Worm (Caenorhabditis elegans) whole organism, young adult: ENCODE results near the gene rcan-1.

ENCODE experiments used
- B0019.2 ChIP-seq: fragments of 200-800 bp; sonication (Bioruptor generic); conservative IDR thresholded peaks from 2 replicates; pipeline ENCODE4 v1.3.6; 2022; ENCODE audit warnings: missing genetic modification reagents, missing genetic modification characterization, missing compliant biosample characterization
- B0336.3 ChIP-seq: fragments of 200-800 bp; sonication (Bioruptor generic); IDR thresholded peaks from 2 replicates; pipeline ENCODE4 v1.3.6; 2022; ENCODE audit warnings: missing genetic modification characterization, missing compliant biosample characterization
- C06A6.2 ChIP-seq: fragments of 200-800 bp; sonication (Bioruptor generic); conservative IDR thresholded peaks from 2 replicates; pipeline ENCODE4 v1.3.6; 2022; ENCODE audit warnings: missing genetic modification characterization, missing compliant biosample characterization
- C17E4.6 ChIP-seq: fragments of 200-800 bp; sonication (Bioruptor generic); IDR thresholded peaks from 2 replicates; pipeline ENCODE4 v1.3.6; 2022; ENCODE audit warnings: missing genetic modification reagents, missing genetic modification characterization, missing compliant biosample characterization
- D2030.7 ChIP-seq: fragments of 200-800 bp; sonication (Bioruptor generic); IDR thresholded peaks from 2 replicates; pipeline ENCODE4 v1.3.6; 2022; ENCODE audit warnings: missing genetic modification reagents, missing genetic modification characterization, missing compliant biosample characterization
- F10E7.11 ChIP-seq: sonication (generic microtip); optimal IDR thresholded peaks from 2 replicates; lab custom pipeline; 2017; ENCODE audit warnings: mild to moderate bottlenecking, missing genetic modification characterization, moderate library complexity, missing compliant biosample characterization
- F22D6.2 ChIP-seq: sonication (generic microtip); optimal IDR thresholded peaks from 2 replicates; lab custom pipeline; 2016; ENCODE audit warnings: mild to moderate bottlenecking, missing genetic modification characterization, missing compliant biosample characterization
- F52B5.7 ChIP-seq: sonication (generic microtip); optimal IDR thresholded peaks from 2 replicates; lab custom pipeline; 2016; ENCODE audit warnings: mild to moderate bottlenecking, missing genetic modification characterization, missing compliant biosample characterization
- F55B11.4 ChIP-seq: sonication (generic microtip); optimal IDR thresholded peaks from 2 replicates; lab custom pipeline; 2016; ENCODE audit warnings: missing compliant biosample characterization, missing genetic modification characterization, borderline replicate concordance; ENCODE audit not compliant: insufficient read depth
- F57A8.1 ChIP-seq: fragments of 200-800 bp; sonication (Bioruptor generic); optimal IDR thresholded peaks from 2 replicates; lab custom pipeline; 2018; ENCODE audit warnings: mild to moderate bottlenecking, missing genetic modification characterization, moderate library complexity, missing compliant biosample characterization
- K11D2.4 ChIP-seq: fragments of 200-800 bp; sonication (Bioruptor generic); IDR thresholded peaks from 2 replicates; pipeline ENCODE4 v1.3.6; 2022; ENCODE audit warnings: missing genetic modification reagents, missing genetic modification characterization, missing compliant biosample characterization
- K12H6.12 ChIP-seq: fragments of 200-800 bp; sonication (Bioruptor generic); optimal IDR thresholded peaks from 2 replicates; lab custom pipeline; 2018; ENCODE audit warnings: mild to moderate bottlenecking, missing genetic modification characterization, missing compliant biosample characterization
- T26A5.8 ChIP-seq: sonication (generic microtip); optimal IDR thresholded peaks from 2 replicates; lab custom pipeline; 2016; ENCODE audit warnings: missing genetic modification characterization, missing compliant biosample characterization
- Y67H2A.10 ChIP-seq: fragments of 200-800 bp; sonication (Bioruptor generic); conservative IDR thresholded peaks from 2 replicates; pipeline ENCODE4 v1.3.6; 2022; ENCODE audit warnings: missing genetic modification reagents, missing genetic modification characterization, missing compliant biosample characterization
- ZK185.1 ChIP-seq: sonication (generic microtip); optimal IDR thresholded peaks from 2 replicates; lab custom pipeline; 2016; ENCODE audit warnings: mild to moderate bottlenecking, missing genetic modification characterization, missing compliant biosample characterization; ENCODE audit not compliant: poor library complexity, severe bottlenecking
- akir-1 ChIP-seq: fragments of 200-800 bp; sonication (Bioruptor generic); optimal IDR thresholded peaks from 2 replicates; lab custom pipeline; 2018; ENCODE audit warnings: mild to moderate bottlenecking, missing genetic modification characterization, moderate library complexity, missing compliant biosample characterization
- aptf-2 ChIP-seq: fragments of 200-800 bp; sonication (Bioruptor generic); conservative IDR thresholded peaks from 2 replicates; pipeline ENCODE4 v1.3.6; 2022; ENCODE audit warnings: missing genetic modification reagents, missing genetic modification characterization, missing compliant biosample characterization
- attf-6 ChIP-seq: fragments of 200-800 bp; sonication (Bioruptor generic); IDR thresholded peaks from 2 replicates; pipeline ENCODE4 v1.3.6; 2022; ENCODE audit warnings: missing genetic modification reagents, missing genetic modification characterization, missing compliant biosample characterization
- bed-2 ChIP-seq: fragments of 200-800 bp; sonication (Bioruptor generic); IDR thresholded peaks from 2 replicates; pipeline ENCODE4 v1.3.6; 2022; ENCODE audit warnings: missing genetic modification reagents, missing genetic modification characterization, missing compliant biosample characterization
- ccch-3 ChIP-seq: fragments of 200-800 bp; sonication (Bioruptor generic); optimal IDR thresholded peaks from 2 replicates; lab custom pipeline; 2018; ENCODE audit warnings: mild to moderate bottlenecking, missing genetic modification characterization, missing compliant biosample characterization
- ceh-27 ChIP-seq: fragments of 200-800 bp; sonication (Bioruptor generic); optimal IDR thresholded peaks from 2 replicates; lab custom pipeline; 2018; ENCODE audit warnings: mild to moderate bottlenecking, missing genetic modification characterization, moderate library complexity, missing compliant biosample characterization
- ceh-91 ChIP-seq: fragments of 200-800 bp; sonication (Bioruptor generic); IDR thresholded peaks from 2 replicates; pipeline ENCODE4 v1.3.6; 2022; ENCODE audit warnings: missing genetic modification reagents, missing genetic modification characterization, missing compliant biosample characterization
- egl-44 ChIP-seq: fragments of 200-800 bp; sonication (Bioruptor generic); IDR thresholded peaks from 2 replicates; pipeline ENCODE4 v1.3.6; 2022; ENCODE audit warnings: missing genetic modification reagents, missing genetic modification characterization, missing compliant biosample characterization
- egrh-3 ChIP-seq: fragments of 200-800 bp; sonication (Bioruptor generic); IDR thresholded peaks from 2 replicates; pipeline ENCODE4 v1.3.6; 2022; ENCODE audit warnings: missing genetic modification reagents, missing genetic modification characterization, missing compliant biosample characterization
- ets-4 ChIP-seq: fragments of 200-800 bp; sonication (Bioruptor generic); optimal IDR thresholded peaks from 2 replicates; lab custom pipeline; 2018; ENCODE audit warnings: mild to moderate bottlenecking, missing genetic modification characterization, missing compliant biosample characterization
- gei-17 ChIP-seq: fragments of 200-800 bp; sonication (Bioruptor generic); optimal IDR thresholded peaks from 2 replicates; lab custom pipeline; 2018; ENCODE audit warnings: mild to moderate bottlenecking, missing genetic modification characterization, missing compliant biosample characterization
- him-1 ChIP-seq: sonication (generic microtip); optimal IDR thresholded peaks from 2 replicates; lab custom pipeline; 2016; ENCODE audit warnings: missing genotype, missing genetic modification reagents, missing genetic modification characterization, missing compliant biosample characterization
- hmg-1.2 ChIP-seq: fragments of 200-800 bp; sonication (Bioruptor generic); IDR thresholded peaks from 2 replicates; pipeline ENCODE4 v1.3.6; 2022; ENCODE audit warnings: missing genetic modification reagents, missing genetic modification characterization, missing compliant biosample characterization
- hsf-1 ChIP-seq: fragments of 200-800 bp; sonication (Bioruptor generic); IDR thresholded peaks from 2 replicates; pipeline ENCODE4 v1.3.6; 2022; ENCODE audit warnings: missing genetic modification reagents, missing genetic modification characterization, missing compliant biosample characterization
- lin-26 ChIP-seq: fragments of 200-800 bp; sonication (Bioruptor generic); IDR thresholded peaks from 2 replicates; pipeline ENCODE4 v1.3.6; 2022; ENCODE audit warnings: missing genetic modification reagents, missing genetic modification characterization, missing compliant biosample characterization
- lsl-1 ChIP-seq: fragments of 200-800 bp; sonication (Bioruptor generic); optimal IDR thresholded peaks from 2 replicates; lab custom pipeline; 2018; ENCODE audit warnings: mild to moderate bottlenecking, missing genetic modification characterization, moderate library complexity, missing compliant biosample characterization
- lsy-27 ChIP-seq: sonication (generic microtip); optimal IDR thresholded peaks from 2 replicates; lab custom pipeline; 2017; ENCODE audit warnings: missing genetic modification characterization, mild to moderate bottlenecking, missing compliant biosample characterization, antibody characterized with exemption, missing genotype, borderline replicate concordance; ENCODE audit not compliant: insufficient read depth
- madf-3 ChIP-seq: fragments of 200-800 bp; sonication (Bioruptor generic); IDR thresholded peaks from 2 replicates; pipeline ENCODE4 v1.3.6; 2022; ENCODE audit warnings: missing genetic modification reagents, missing genetic modification characterization, missing compliant biosample characterization
- madf-6 ChIP-seq: fragments of 200-800 bp; sonication (Bioruptor generic); IDR thresholded peaks from 2 replicates; pipeline ENCODE4 v1.3.6; 2022; ENCODE audit warnings: missing genetic modification reagents, missing genetic modification characterization, missing compliant biosample characterization
- mel-28 ChIP-seq: sonication (generic microtip); optimal IDR thresholded peaks from 2 replicates; lab custom pipeline; 2016; ENCODE audit warnings: borderline replicate concordance, mild to moderate bottlenecking, missing genetic modification characterization, missing compliant biosample characterization
- nhr-120 ChIP-seq: fragments of 200-800 bp; sonication (Bioruptor generic); IDR thresholded peaks from 2 replicates; pipeline ENCODE4 v1.3.6; 2022; ENCODE audit warnings: missing genetic modification characterization, missing compliant biosample characterization
- nhr-179 ChIP-seq: sonication (generic microtip); optimal IDR thresholded peaks from 2 replicates; lab custom pipeline; 2016; ENCODE audit warnings: mild to moderate bottlenecking, missing genetic modification characterization, missing compliant biosample characterization
- nhr-27 ChIP-seq: fragments of 200-800 bp; sonication (Bioruptor generic); optimal IDR thresholded peaks from 2 replicates; lab custom pipeline; 2018; ENCODE audit warnings: mild to moderate bottlenecking, missing genetic modification characterization, moderate library complexity, missing compliant biosample characterization
- rec-8 ChIP-seq, 2 experiments: sonication (generic microtip); optimal IDR thresholded peaks; 2 replicates each; lab custom pipeline; 2016; ENCODE audit warnings: mild to moderate bottlenecking in 2 of 2, missing genetic modification characterization in 2 of 2, missing genetic modification reagents in 2 of 2, missing genotype in 2 of 2, missing biosample characterization in 1 of 2, missing compliant biosample characterization in 1 of 2, moderate library complexity in 1 of 2
- repo-1 ChIP-seq: sonication (generic microtip); optimal IDR thresholded peaks from 2 replicates; lab custom pipeline; 2017; ENCODE audit warnings: mild to moderate bottlenecking, missing genetic modification characterization, missing compliant biosample characterization
- snpc-1.1 ChIP-seq: sonication (generic microtip); optimal IDR thresholded peaks from 2 replicates; lab custom pipeline; 2017; ENCODE audit warnings: missing genetic modification characterization, mild to moderate bottlenecking, missing compliant biosample characterization, antibody characterized with exemption, moderate library complexity, missing genotype, missing genetic modification reagents; ENCODE audit not compliant: insufficient read depth
- snpc-4 ChIP-seq, 5 experiments: fragments of 150-350 bp in 1 of 5; sonication (generic microtip) in 4 of 5; optimal IDR thresholded peaks; 2 replicates each; lab custom pipeline; 2014 to 2018; ENCODE audit warnings: missing genetic modification characterization in 5 of 5, missing biosample characterization in 3 of 5, antibody characterized with exemption in 2 of 5, mild to moderate bottlenecking in 2 of 5, missing compliant biosample characterization in 2 of 5, missing genotype in 2 of 5, moderate library complexity in 2 of 5, missing genetic modification reagents in 1 of 5
- tlf-1 ChIP-seq: fragments of 200-800 bp; sonication (Bioruptor generic); optimal IDR thresholded peaks from 2 replicates; lab custom pipeline; 2018; ENCODE audit warnings: mild to moderate bottlenecking, missing genetic modification characterization, missing compliant biosample characterization
- unc-62 ChIP-seq: fragments of 150-350 bp; optimal IDR thresholded peaks from 2 replicates; lab custom pipeline; 2014; ENCODE audit warnings: missing biosample characterization, missing genetic modification reagents, missing genetic modification characterization
- xnd-1 ChIP-seq: sonication (generic microtip); optimal IDR thresholded peaks from 2 replicates; lab custom pipeline; 2016; ENCODE audit warnings: missing genotype, missing genetic modification reagents, missing genetic modification characterization, missing compliant biosample characterization
- ztf-25 ChIP-seq: fragments of 200-800 bp; sonication (Bioruptor generic); IDR thresholded peaks from 2 replicates; pipeline ENCODE4 v1.3.6; 2022; ENCODE audit warnings: missing genetic modification reagents, missing genetic modification characterization, missing compliant biosample characterization

The rcan-1 gene

DNA sequence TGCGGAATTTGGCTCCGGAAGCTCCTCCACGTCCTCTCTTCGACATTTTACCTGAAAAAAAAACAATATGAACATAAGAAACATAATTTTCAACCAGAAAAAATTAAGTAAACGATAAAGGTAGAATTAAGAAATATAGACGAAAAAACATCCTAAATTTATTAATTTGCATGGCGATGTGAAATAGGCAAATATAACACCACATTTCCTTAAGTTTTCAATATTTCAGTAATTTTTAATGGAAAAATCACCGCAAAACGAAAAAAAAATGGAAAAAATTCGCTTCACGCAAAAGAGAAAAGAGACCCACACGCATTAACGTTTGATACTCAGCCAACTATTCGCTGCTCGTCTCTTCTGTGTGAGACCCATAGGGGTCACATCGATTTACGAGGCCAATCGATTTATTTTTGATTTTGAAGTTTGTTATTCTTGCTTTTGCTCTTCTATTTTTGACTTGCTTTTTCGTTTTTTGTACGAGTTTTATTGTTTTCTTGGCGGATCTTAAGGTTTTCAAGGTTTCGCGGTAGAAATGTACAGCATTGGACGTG is 22.3 kb upstream of the rcan-1 start, which contains the start of gene rpl-23 (continued):
- TF ChIP-seq akir-1 (GFP tag; lab: Kevin White, UChicago) (no peak), ceh-27 (GFP tag; lab: Kevin White, UChicago) (peak; percentile 77), B0336.3 (GFP tag; lab: Robert Waterston, UW) (no peak), K11D2.4 (GFP tag; lab: Robert Waterston, UW) (peak; percentile 35; the same call in 1 of the 2 replicates), ccch-3 (GFP tag; lab: Kevin White, UChicago) (no peak), ets-4 (no peak), B0019.2 (GFP tag; lab: Robert Waterston, UW) (peak; percentile 48; the same call in 1 of the 2 replicates), xnd-1 (tag; lab: Kevin White, UChicago) (peak; percentile 10), lsy-27 (peak; percentile 53), hmg-1.2 (peak; percentile 87), nhr-179 (tag; lab: Kevin White, UChicago) (no peak), F22D6.2 (tag; lab: Kevin White, UChicago) (no peak), egrh-3 (GFP tag; lab: Robert Waterston, UW) (no peak), ZK185.1 (tag; lab: Kevin White, UChicago) (peak; percentile 81), Y67H2A.10 (GFP tag; lab: Robert Waterston, UW) (no peak), snpc-4 (GFP tag; optimal IDR thresholded peaks at IDR 0.05; lab: Kevin White, UChicago) (peak; percentile 57), snpc-4 (tag; optimal IDR thresholded peaks at IDR 0.05; lab: Kevin White, UChicago) (peak; percentile 32 to 85 (median 59)), F10E7.11 (no peak), T26A5.8 (tag; lab: Kevin White, UChicago) (no peak), hsf-1 (no peak), aptf-2 (GFP tag; lab: Robert Waterston, UW) (0 out of 2 replicates have a peak, but pooled peaks have one; percentile 48), ceh-91 (peak; percentile 68), K12H6.12 (peak; percentile 59), F57A8.1 (GFP tag; lab: Kevin White, UChicago) (no peak), lin-26 (GFP tag; lab: Robert Waterston, UW) (no peak), nhr-27 (tag; lab: Kevin White, UChicago) (no peak), lsl-1 (GFP tag; lab: Kevin White, UChicago) (peak; percentile 62), bed-2 (no peak), ztf-25 (GFP tag; lab: Robert Waterston, UW) (no peak), D2030.7 (GFP tag; lab: Robert Waterston, UW) (peak; percentile 77), madf-6 (GFP tag; lab: Robert Waterston, UW) (peak; percentile 80), egl-44 (GFP tag; lab: Robert Waterston, UW) (no peak), gei-17 (GFP tag; lab: Kevin White, UChicago) (no peak), F55B11.4 (tag; lab: Kevin White, UChicago) (no peak), C06A6.2 (GFP tag; lab: Robert Waterston, UW) (0 out of 2 replicates have a peak, but pooled peaks have one; percentile 19), snpc-1.1 (tag; lab: Kevin White, UChicago) (peak; percentile 54), him-1 (tag; lab: Kevin White, UChicago) (no peak), tlf-1 (GFP tag; lab: Kevin White, UChicago) (peak; percentile 67), rec-8 (tag; optimal IDR thresholded peaks at IDR 0.05; lab: Kevin White, UChicago) (no peak), C17E4.6 (no peak), repo-1 (no peak), F52B5.7 (tag; lab: Kevin White, UChicago) (no peak), mel-28 (tag; lab: Kevin White, UChicago) (no peak), nhr-120 (GFP tag; lab: Robert Waterston, UW) (no peak), madf-3 (GFP tag; lab: Robert Waterston, UW) (peak; percentile 86), unc-62 (no peak), attf-6 (GFP tag; lab: Robert Waterston, UW) (no peak)
